Fruit fly (Drosophila melanogaster): Measurements from ENCODE around the gene CG1677.

DNA sequence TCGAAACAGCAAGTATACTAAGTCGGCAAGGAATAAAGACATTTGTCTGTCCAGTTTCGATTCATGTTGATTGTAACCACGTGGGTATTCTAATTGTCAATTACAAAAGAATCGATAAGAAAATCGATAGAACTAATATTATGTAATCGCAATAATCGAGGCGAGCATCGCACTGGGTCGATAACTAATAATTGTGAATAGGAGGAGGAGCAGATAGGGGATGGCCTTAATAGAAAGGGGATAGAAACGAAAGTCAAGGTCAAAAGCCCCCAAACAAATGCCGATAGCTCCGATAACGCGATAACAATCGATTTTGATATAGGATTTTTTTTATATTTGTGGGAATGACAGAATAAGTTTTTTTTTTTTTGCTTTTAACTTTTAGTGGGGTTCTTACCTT lies 120.6 kb downstream of the CG1677 start:
- TF ChIP-seq tj (GFP tag; optimal IDR thresholded peaks at IDR 0.05) = no peak
- TF ChIP-seq kay (GFP tag; ENCODE audit: borderline replicate concordance) = no peak
- no peak for TF ChIP-seq CG5204 (GFP tag; optimal IDR thresholded peaks at IDR 0.05)
- no peak for TF ChIP-seq bab1 (GFP tag; optimal IDR thresholded peaks at IDR 0.05)
- TF ChIP-seq CG14711 (tag; optimal IDR thresholded peaks at IDR 0.05) = no peak
- no peak for TF ChIP-seq Clk (GFP tag; optimal IDR thresholded peaks at IDR 0.05)
- no peak for TF ChIP-seq ovo (GFP tag; optimal IDR thresholded peaks at IDR 0.05)
- TF ChIP-seq CG11617 (GFP tag; optimal IDR thresholded peaks at IDR 0.05) = no peak
- no peak for TF ChIP-seq Mnt (GFP tag; optimal IDR thresholded peaks at IDR 0.05)
